Fruit fly (Drosophila melanogaster): ENCODE results near the gene Cbp80.

DNA sequence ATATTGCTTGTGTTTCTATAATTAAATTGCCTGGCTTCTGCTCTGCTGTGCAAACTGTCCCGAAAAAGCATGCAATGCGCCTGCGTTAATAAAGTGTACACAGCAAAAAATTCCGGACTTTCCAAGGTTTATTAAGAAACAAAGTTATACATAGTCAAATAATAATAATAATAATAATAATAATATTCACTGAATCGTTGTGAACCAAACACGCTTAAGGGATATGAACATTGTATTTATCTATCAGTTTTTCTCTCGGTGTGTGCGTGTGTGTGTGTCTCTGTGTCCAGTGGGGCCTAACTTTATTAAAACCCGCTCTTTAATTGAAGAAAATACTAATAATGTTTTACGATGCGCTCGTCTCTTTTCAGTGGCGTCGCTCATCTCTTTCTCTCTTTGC lies 41.4 kb downstream of the Cbp80 start:
- TF ChIP-seq insv (optimal IDR thresholded peaks at IDR 0.05) (no peak), h (optimal IDR thresholded peaks at IDR 0.05) (no peak), Sin3A (optimal IDR thresholded peaks at IDR 0.05) (no peak), Myc (optimal IDR thresholded peaks at IDR 0.05) (no peak), ttk (optimal IDR thresholded peaks at IDR 0.05) (no peak)

All from Kc167 (cell line).